Fruit fly (Drosophila melanogaster) whole organism, embryonic: ENCODE measurements around the gene Cipc.

ENCODE experiments used
- Adf1 ChIP-seq: fragments of 200-800 bp; sonication (Bioruptor generic); IDR thresholded peaks from 2 replicates; pipeline ENCODE4 v1.3.6; 2022; ENCODE audit warnings: missing biosample characterization, missing genetic modification characterization
- CG10462 ChIP-seq: fragments of 200-800 bp; sonication (Bioruptor generic); optimal IDR thresholded peaks from 2 replicates; lab custom pipeline; 2016; ENCODE audit warnings: missing biosample characterization, missing genetic modification characterization
- CG11695 ChIP-seq: fragments of 200-800 bp; sonication (Bioruptor generic); IDR thresholded peaks from 3 replicates; pipeline ENCODE4 v1.3.6; 2022; ENCODE audit warnings: missing biosample characterization, missing genetic modification characterization
- CG12071 ChIP-seq: fragments of 200-800 bp; sonication (Bioruptor generic); optimal IDR thresholded peaks from 3 replicates; lab custom pipeline; 2018; ENCODE audit warnings: missing biosample characterization, mild to moderate bottlenecking, missing genetic modification characterization
- CG12769 ChIP-seq: fragments of 200-800 bp; sonication (Bioruptor generic); optimal IDR thresholded peaks from 2 replicates; lab custom pipeline; 2019; ENCODE audit warnings: missing biosample characterization, mild to moderate bottlenecking, missing genetic modification characterization, moderate library complexity
- CG14710 ChIP-seq: fragments of 200-800 bp; sonication (Bioruptor generic); optimal IDR thresholded peaks from 3 replicates; lab custom pipeline; 2019; ENCODE audit warnings: missing biosample characterization, mild to moderate bottlenecking, missing genetic modification characterization, moderate library complexity
- CG16863 ChIP-seq: fragments of 200-800 bp; sonication (Bioruptor generic); optimal IDR thresholded peaks from 3 replicates; lab custom pipeline; 2016; ENCODE audit warnings: missing biosample characterization, missing genetic modification characterization
- CG2199 ChIP-seq: fragments of 200-800 bp; sonication (Bioruptor generic); IDR thresholded peaks from 3 replicates; pipeline ENCODE4 v1.3.6; 2022; ENCODE audit warnings: missing biosample characterization, missing genetic modification characterization
- CG30431 ChIP-seq: fragments of 200-800 bp; sonication (Bioruptor generic); optimal IDR thresholded peaks from 2 replicates; lab custom pipeline; 2017; ENCODE audit warnings: missing biosample characterization, missing genetic modification characterization
- CG31365 ChIP-seq: fragments of 200-800 bp; sonication (Bioruptor generic); optimal IDR thresholded peaks from 2 replicates; lab custom pipeline; 2018; ENCODE audit warnings: missing biosample characterization, mild to moderate bottlenecking, missing genetic modification characterization
- CG3838 ChIP-seq: fragments of 200-800 bp; sonication (Bioruptor generic); optimal IDR thresholded peaks from 3 replicates; lab custom pipeline; 2016; ENCODE audit warnings: missing biosample characterization, missing genetic modification characterization
- CG3995 ChIP-seq: fragments of 200-800 bp; sonication (Bioruptor generic); optimal IDR thresholded peaks from 3 replicates; lab custom pipeline; 2016; ENCODE audit warnings: missing biosample characterization, missing genetic modification characterization
- CG6272 ChIP-seq: fragments of 200-800 bp; sonication (Bioruptor generic); IDR thresholded peaks from 2 replicates; pipeline ENCODE4 v1.3.6; 2022; ENCODE audit warnings: missing biosample characterization, missing genetic modification characterization
- CG6683 ChIP-seq: fragments of 200-800 bp; sonication (Bioruptor generic); optimal IDR thresholded peaks from 2 replicates; lab custom pipeline; 2017; ENCODE audit warnings: missing biosample characterization, mild to moderate bottlenecking, missing genetic modification characterization, missing genetic modification reagents
- CG8281 ChIP-seq: fragments of 200-800 bp; sonication (Bioruptor generic); optimal IDR thresholded peaks from 2 replicates; lab custom pipeline; 2018; ENCODE audit warnings: missing biosample characterization, mild to moderate bottlenecking, missing genetic modification characterization, moderate library complexity
- CG8388 ChIP-seq: fragments of 200-800 bp; sonication (Bioruptor generic); optimal IDR thresholded peaks from 2 replicates; lab custom pipeline; 2019; ENCODE audit warnings: missing biosample characterization, mild to moderate bottlenecking, missing genetic modification characterization, moderate library complexity
- CG8478 ChIP-seq: fragments of >200 bp; optimal IDR thresholded peaks from 2 replicates; lab custom pipeline; 2018
- CG8765 ChIP-seq: fragments of 200-800 bp; sonication (Bioruptor generic); IDR thresholded peaks from 2 replicates; pipeline ENCODE4 v1.3.6; 2022; ENCODE audit warnings: missing biosample characterization, missing genetic modification characterization
- CG9437 ChIP-seq: fragments of 200-800 bp; sonication (Bioruptor generic); optimal IDR thresholded peaks from 2 replicates; lab custom pipeline; 2018; ENCODE audit warnings: missing biosample characterization, mild to moderate bottlenecking, missing genetic modification characterization
- Camta ChIP-seq: fragments of 200-800 bp; sonication (Bioruptor generic); optimal IDR thresholded peaks from 2 replicates; lab custom pipeline; 2016; ENCODE audit warnings: missing biosample characterization, missing genetic modification characterization
- D19A ChIP-seq: fragments of 200-800 bp; optimal IDR thresholded peaks from 3 replicates; lab custom pipeline; 2019; ENCODE audit warnings: missing biosample characterization, mild to moderate bottlenecking, missing genetic modification characterization, moderate library complexity
- D19B ChIP-seq: fragments of 200-800 bp; sonication (Bioruptor generic); optimal IDR thresholded peaks from 2 replicates; lab custom pipeline; 2017; ENCODE audit warnings: missing biosample characterization, mild to moderate bottlenecking, missing genetic modification characterization
- Doc3 ChIP-seq: fragments of 200-800 bp; sonication (Bioruptor generic); IDR thresholded peaks from 3 replicates; pipeline ENCODE4 v1.3.6; 2022; ENCODE audit warnings: missing biosample characterization, missing genetic modification characterization; ENCODE audit not compliant: partially characterized antibody
- Ets65A ChIP-seq: fragments of 200-800 bp; sonication (Bioruptor generic); peaks from one replicate; lab custom pipeline; 2016; ENCODE audit warnings: missing biosample characterization, missing genetic modification characterization
- H15 ChIP-seq: fragments of 200-800 bp; sonication (Bioruptor generic); IDR thresholded peaks from 3 replicates; pipeline ENCODE4 v1.3.6; 2022; ENCODE audit warnings: missing biosample characterization, missing genetic modification characterization
- Hey ChIP-seq: fragments of 200-800 bp; sonication (Bioruptor generic); optimal IDR thresholded peaks from 3 replicates; lab custom pipeline; 2018; ENCODE audit warnings: missing biosample characterization, mild to moderate bottlenecking, missing genetic modification characterization
- Hr51 ChIP-seq, 2 experiments: fragments of 200-800 bp; sonication (Bioruptor generic); optimal IDR thresholded peaks; 2 replicates in 1 of 2; 3 replicates in 1 of 2; lab custom pipeline; 2016 to 2018; ENCODE audit warnings: missing biosample characterization in 2 of 2, missing genetic modification characterization in 2 of 2, mild to moderate bottlenecking in 1 of 2, moderate library complexity in 1 of 2
- Lhr ChIP-seq: fragments of 200-800 bp; sonication (Bioruptor generic); optimal IDR thresholded peaks from 3 replicates; lab custom pipeline; 2017; ENCODE audit warnings: mild to moderate bottlenecking, missing biosample characterization, missing genetic modification reagents, missing genetic modification characterization
- Sry-β ChIP-seq: fragments of 200-800 bp; sonication (Bioruptor generic); optimal IDR thresholded peaks from 2 replicates; lab custom pipeline; 2018; ENCODE audit warnings: missing biosample characterization, mild to moderate bottlenecking, missing genetic modification characterization, moderate library complexity
- Xrp1 ChIP-seq: fragments of 200-800 bp; sonication (Bioruptor generic); IDR thresholded peaks from 2 replicates; pipeline ENCODE4 v1.3.6; 2022; ENCODE audit warnings: missing biosample characterization, missing genetic modification characterization
- bab2 ChIP-seq: fragments of 200-800 bp; sonication (Bioruptor generic); optimal IDR thresholded peaks from 2 replicates; lab custom pipeline; 2016; ENCODE audit warnings: missing biosample characterization, missing genetic modification characterization
- bowl ChIP-seq: fragments of 200-800 bp; sonication (Bioruptor generic); IDR thresholded peaks from 2 replicates; pipeline ENCODE4 v1.3.6; 2022; ENCODE audit warnings: missing biosample characterization, missing genetic modification characterization
- cad ChIP-seq: fragments of >200 bp; optimal IDR thresholded peaks from 2 replicates; lab custom pipeline; 2017; ENCODE audit warnings: missing biosample characterization, missing genetic modification characterization
- cwo ChIP-seq: fragments of 200-800 bp; sonication (Bioruptor generic); optimal IDR thresholded peaks from 3 replicates; lab custom pipeline; 2017; ENCODE audit warnings: missing biosample characterization, missing genetic modification characterization, mild to moderate bottlenecking, moderate library complexity, missing genetic modification reagents
- dan ChIP-seq: fragments of 200-800 bp; sonication (Bioruptor generic); IDR thresholded peaks from 2 replicates; pipeline ENCODE4 v1.3.6; 2022; ENCODE audit warnings: missing biosample characterization, missing genetic modification characterization
- fd3F ChIP-seq: fragments of 200-800 bp; sonication (Bioruptor generic); optimal IDR thresholded peaks from 2 replicates; lab custom pipeline; 2018; ENCODE audit warnings: missing biosample characterization, mild to moderate bottlenecking, missing genetic modification characterization, moderate library complexity
- grau ChIP-seq: fragments of 200-800 bp; optimal IDR thresholded peaks from 3 replicates; lab custom pipeline; 2019; ENCODE audit warnings: missing biosample characterization, mild to moderate bottlenecking, missing genetic modification characterization, moderate library complexity
- gsb ChIP-seq: fragments of 200-800 bp; sonication (Bioruptor generic); IDR thresholded peaks from 2 replicates; pipeline ENCODE4 v1.3.6; 2022; ENCODE audit warnings: missing biosample characterization, missing genetic modification characterization
- her ChIP-seq: fragments of 200-800 bp; sonication (Bioruptor generic); optimal IDR thresholded peaks from 2 replicates; lab custom pipeline; 2016; ENCODE audit warnings: missing biosample characterization, missing genetic modification characterization
- hkb ChIP-seq, 2 experiments: fragments of 200-800 bp in 1 of 2; fragments of >200 bp in 1 of 2; sonication (Bioruptor generic) in 1 of 2; IDR thresholded peaks in 1 of 2; optimal IDR thresholded peaks in 1 of 2; 2 replicates each; pipeline versions ENCODE4 v1.3.6 to Lab custom; 2017 to 2022; ENCODE audit warnings: missing biosample characterization in 1 of 2, missing genetic modification characterization in 1 of 2
- lilli ChIP-seq: fragments of 200-800 bp; sonication (Bioruptor generic); optimal IDR thresholded peaks from 3 replicates; lab custom pipeline; 2016; ENCODE audit warnings: missing biosample characterization, missing genetic modification characterization
- pan ChIP-seq, 4 experiments: fragments of >200 bp in 3 of 4; fragments of 200-800 bp in 1 of 4; sonication (Bioruptor generic) in 1 of 4; optimal IDR thresholded peaks in 3 of 4; IDR thresholded peaks in 1 of 4; 2 replicates each; pipeline versions ENCODE4 v1.3.6 to Lab custom; 2017 to 2022; ENCODE audit warnings: missing biosample characterization in 2 of 4, missing genetic modification characterization in 2 of 4, mixed read lengths in 1 of 4
- phol ChIP-seq: fragments of 200-800 bp; sonication (Bioruptor generic); optimal IDR thresholded peaks from 3 replicates; lab custom pipeline; 2018; ENCODE audit warnings: missing biosample characterization, mild to moderate bottlenecking, missing genetic modification characterization, moderate library complexity
- run ChIP-seq: fragments of 200-800 bp; sonication (Bioruptor generic); optimal IDR thresholded peaks from 3 replicates; lab custom pipeline; 2018; ENCODE audit warnings: missing biosample characterization, mild to moderate bottlenecking, missing genetic modification characterization
- so ChIP-seq: fragments of 200-800 bp; sonication (Bioruptor generic); IDR thresholded peaks from 3 replicates; pipeline ENCODE4 v1.3.6; 2022; ENCODE audit warnings: missing biosample characterization, missing genetic modification characterization
- tup ChIP-seq: fragments of 200-800 bp; sonication (Bioruptor generic); optimal IDR thresholded peaks from 2 replicates; lab custom pipeline; 2016; ENCODE audit warnings: missing biosample characterization, mild to moderate bottlenecking, missing genetic modification characterization, moderate library complexity
- unpg ChIP-seq: fragments of 200-800 bp; sonication (Bioruptor generic); optimal IDR thresholded peaks from 3 replicates; lab custom pipeline; 2018; ENCODE audit warnings: missing biosample characterization, mild to moderate bottlenecking, missing genetic modification characterization, moderate library complexity
- wek ChIP-seq: fragments of 200-800 bp; sonication (Bioruptor generic); optimal IDR thresholded peaks from 3 replicates; lab custom pipeline; 2018; ENCODE audit warnings: missing biosample characterization, mild to moderate bottlenecking, missing genetic modification characterization, moderate library complexity
- wor ChIP-seq: fragments of 200-800 bp; sonication (Bioruptor generic); IDR thresholded peaks from 2 replicates; pipeline ENCODE4 v1.3.6; 2022; ENCODE audit warnings: missing biosample characterization, missing genetic modification characterization
- z ChIP-seq: fragments of 200-800 bp; sonication (Bioruptor generic); IDR thresholded peaks from 3 replicates; pipeline ENCODE4 v1.3.6; 2022; ENCODE audit warnings: missing biosample characterization, missing genetic modification characterization

Cipc gene

dm6 chr3R:26059195-26059594 is 47.5 kb upstream of the Cipc start, which contains the start of the genes RpL34a and Trmt61 (continued):
- TF ChIP-seq cad (GFP tag; lab: Kevin White, UChicago) (no peak), CG8478 (lab: Kevin White, UChicago) (no peak), dan (no peak), CG3838 (no peak), phol (peak; percentile 90), CG10462 (GFP tag; lab: Kevin White, UChicago) (peak; percentile 74), cwo (GFP tag; lab: Kevin White, UChicago) (peak; percentile 63), Xrp1 (GFP tag; lab: Robert Waterston, UW) (peak; percentile 25; the same call in 1 of the 2 replicates), wek (GFP tag; lab: Kevin White, UChicago) (peak; percentile 81), pan (optimal IDR thresholded peaks at IDR 0.05; lab: Kevin White, UChicago) (no peak), pan (GFP tag; optimal IDR thresholded peaks at IDR 0.05 in 1 of 2, IDR thresholded peaks at IDR 0.05 in 1 of 2) (peak in 1 of 2 experiments; percentile 83), Adf1 (GFP tag; lab: Robert Waterston, UW) (peak; percentile 44; the same call in 1 of the 2 replicates), CG14710 (peak; percentile 95), Lhr (peak; percentile 88), her (GFP tag; lab: Kevin White, UChicago) (peak; percentile 46), CG12769 (tag; lab: Kevin White, UChicago) (no peak), CG8765 (GFP tag; lab: Robert Waterston, UW) (no peak), so (GFP tag; lab: Robert Waterston, UW) (peak; percentile 80), CG8281 (tag; lab: Kevin White, UChicago) (peak; percentile 66), CG12071 (peak; percentile 82), CG2199 (GFP tag; lab: Robert Waterston, UW) (no peak), bab2 (GFP tag; lab: Kevin White, UChicago) (peak; percentile 65), CG11695 (GFP tag; lab: Robert Waterston, UW) (peak; percentile 84), bowl (GFP tag; lab: Robert Waterston, UW) (peak; percentile 10; the same call in 1 of the 2 replicates), z (GFP tag; lab: Robert Waterston, UW) (no peak), Ets65A (GFP tag; lab: Kevin White, UChicago) (peak; percentile 95), Hr51 (GFP tag; optimal IDR thresholded peaks at IDR 0.05; lab: Kevin White, UChicago) (peak; percentile 76 to 86), run (tag; lab: Kevin White, UChicago) (peak; percentile 81), D19B (GFP tag; lab: Kevin White, UChicago) (peak; percentile 67), Camta (GFP tag; lab: Kevin White, UChicago) (peak; percentile 88), lilli (peak; percentile 79), Doc3 (GFP tag; lab: Robert Waterston, UW) (peak; percentile 84; the same call in 2 of the 3 replicates), unpg (GFP tag; lab: Kevin White, UChicago) (peak; percentile 85), tup (peak; percentile 19), D19A (tag; lab: Kevin White, UChicago) (peak; percentile 67), gsb (GFP tag; lab: Robert Waterston, UW) (peak; percentile 64; the same call in 1 of the 2 replicates), grau (tag; lab: Kevin White, UChicago) (peak; percentile 86), Hey (peak; percentile 86), CG3995 (GFP tag; lab: Kevin White, UChicago) (peak; percentile 59), hkb (optimal IDR thresholded peaks at IDR 0.05; lab: Kevin White, UChicago) (no peak), hkb (GFP tag; IDR thresholded peaks at IDR 0.05; lab: Robert Waterston, UW) (peak; percentile 88), CG31365 (tag; lab: Kevin White, UChicago) (peak; percentile 77), CG8388 (GFP tag; lab: Kevin White, UChicago) (peak; percentile 89), CG6683 (GFP tag; lab: Kevin White, UChicago) (peak; percentile 88), fd3F (GFP tag; lab: Kevin White, UChicago) (peak; percentile 82), CG6272 (GFP tag; lab: Robert Waterston, UW) (peak; percentile 45), CG30431 (peak; percentile 41), wor (GFP tag; lab: Robert Waterston, UW) (peak; percentile 68), CG16863 (GFP tag; lab: Kevin White, UChicago) (peak; percentile 59), Sry-β (GFP tag; lab: Kevin White, UChicago) (peak; percentile 53), H15 (peak; percentile 54; the same call in 1 of the 3 replicates), CG9437 (GFP tag; lab: Kevin White, UChicago) (peak; percentile 86)
